Fruit fly (Drosophila melanogaster): ENCODE results near the gene Cftr.

Cftr gene

DNA sequence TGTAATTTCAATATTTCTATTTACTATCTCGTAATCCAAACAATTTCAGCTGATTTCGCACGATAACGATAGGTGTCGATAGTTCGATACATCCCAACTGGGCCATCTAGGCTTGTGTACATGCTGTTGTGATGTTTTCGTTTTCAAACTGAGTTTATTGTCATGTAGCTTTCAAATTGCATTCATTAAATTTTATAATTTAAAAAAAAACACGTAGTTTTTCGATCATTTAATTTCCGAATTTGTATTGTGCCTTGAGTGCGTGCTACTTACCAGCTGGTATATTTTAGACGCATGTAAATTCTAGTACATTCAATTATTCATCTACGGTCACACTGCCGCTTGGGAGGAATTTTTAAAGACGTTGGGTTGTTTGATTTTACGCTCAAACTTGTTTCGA, 13.4 kb downstream of the Cftr start, which contains the start of the genes CG13623 and ana1 (continued):
- TF ChIP-seq Max (GFP tag; optimal IDR thresholded peaks at IDR 0.05) (peak; percentile 32), yki (optimal IDR thresholded peaks at IDR 0.05) (no peak), sob (GFP tag; IDR thresholded peaks at IDR 0.05) (no peak), corto (GFP tag; optimal IDR thresholded peaks at IDR 0.05) (no peak), sim (GFP tag; IDR thresholded peaks at IDR 0.05) (no peak)

DNA sequence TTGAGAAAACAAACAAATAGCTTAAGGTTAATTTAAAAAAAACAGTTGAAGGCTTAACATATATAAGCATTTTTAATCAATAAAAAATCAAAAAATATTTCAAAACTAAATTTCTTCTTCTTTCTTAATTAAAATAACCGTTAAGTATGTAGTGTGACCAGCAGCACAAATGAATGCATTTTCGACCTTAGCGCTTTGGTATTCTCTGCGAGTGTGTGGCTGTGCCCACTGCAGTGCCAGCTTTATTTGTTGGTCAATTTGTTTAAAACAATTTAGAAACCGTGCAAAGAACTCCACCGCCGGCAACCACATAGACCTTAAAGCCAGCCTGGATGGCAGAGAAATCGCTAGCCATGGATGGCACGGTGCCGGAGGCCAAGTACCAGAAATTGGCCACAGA, 15.9 kb downstream of the Cftr start, which contains the start of gene CG6607:
TSS of gene CG6607 (plus strand) at position 203 of the 400 bp plus-strand sequence.
- TF ChIP-seq Sox102F (GFP tag; optimal IDR thresholded peaks at IDR 0.05) (no peak), Dp (GFP tag; optimal IDR thresholded peaks at IDR 0.05) (peak; percentile 59), CG1647 (GFP tag; optimal IDR thresholded peaks at IDR 0.05) (no peak), Mes4 (GFP tag; optimal IDR thresholded peaks at IDR 0.05) (no peak), tgo (GFP tag; IDR thresholded peaks at IDR 0.05) (no peak), aop (GFP tag; IDR thresholded peaks at IDR 0.05) (no peak), Myb (GFP tag; optimal IDR thresholded peaks at IDR 0.05) (peak; percentile 96), Neu2 (GFP tag; optimal IDR thresholded peaks at IDR 0.05; ENCODE audit: borderline replicate concordance) (no peak), E2f2 (GFP tag; IDR thresholded peaks at IDR 0.05) (peak; percentile 62), YL-1 (GFP tag; optimal IDR thresholded peaks at IDR 0.05) (peak; percentile 54), bbx (GFP tag; IDR thresholded peaks at IDR 0.05; ENCODE audit: partially characterized antibody) (peak; percentile 40; the same call in 1 of the 2 replicates), CG8281 (tag; optimal IDR thresholded peaks at IDR 0.05) (no peak), Opbp (GFP tag; IDR thresholded peaks at IDR 0.05; ENCODE audit: partially characterized antibody) (0 out of 3 replicates have a peak, but pooled peaks have one; percentile 13), CG18476 (GFP tag; optimal IDR thresholded peaks at IDR 0.05) (no peak), CG8924 (tag; optimal IDR thresholded peaks at IDR 0.05) (peak; percentile 66), repo (GFP tag; optimal IDR thresholded peaks at IDR 0.05) (no peak), stwl (tag; optimal IDR thresholded peaks at IDR 0.05) (peak; percentile 100), Dll (GFP tag; IDR thresholded peaks at IDR 0.05; ENCODE audit: partially characterized antibody) (peak; percentile 48; the same call in 2 of the 4 replicates), CG18011 (GFP tag; optimal IDR thresholded peaks at IDR 0.05) (no peak), pzg (GFP tag; optimal IDR thresholded peaks at IDR 0.05) (peak; percentile 66), esg (GFP tag; conservative IDR thresholded peaks at IDR 0.05) (no peak), CG15514 (GFP tag; optimal IDR thresholded peaks at IDR 0.05) (peak; percentile 27), knrl (GFP tag; IDR thresholded peaks at IDR 0.05; ENCODE audit: partially characterized antibody) (0 out of 3 replicates have a peak, but pooled peaks have one; percentile 23), Bgb (GFP tag; IDR thresholded peaks at IDR 0.05; ENCODE audit: partially characterized antibody) (peak; percentile 33; the same call in 1 of the 2 replicates), ewg (GFP tag; optimal IDR thresholded peaks at IDR 0.05) (no peak), GATAe (GFP tag; conservative IDR thresholded peaks at IDR 0.05) (no peak), CG16863 (GFP tag; optimal IDR thresholded peaks at IDR 0.05) (no peak), CG17385 (GFP tag; optimal IDR thresholded peaks at IDR 0.05) (peak; percentile 93), Lhr (GFP tag; optimal IDR thresholded peaks at IDR 0.05) (peak; percentile 34), chn (GFP tag; optimal IDR thresholded peaks at IDR 0.05) (no peak), ato (GFP tag; IDR thresholded peaks at IDR 0.05; ENCODE audit: partially characterized antibody) (peak; percentile 47; the same call in 1 of the 2 replicates), CG16813 (GFP tag; IDR thresholded peaks at IDR 0.05; ENCODE audit: partially characterized antibody) (peak; percentile 11; the same call in 1 of the 3 replicates), ash1 (GFP tag; optimal IDR thresholded peaks at IDR 0.05) (no peak), CG34224 (GFP tag; IDR thresholded peaks at IDR 0.05; ENCODE audit: partially characterized antibody) (peak; percentile 59), CG13287 (GFP tag; IDR thresholded peaks at IDR 0.05; ENCODE audit: partially characterized antibody) (peak; percentile 77), trem (tag; optimal IDR thresholded peaks at IDR 0.05) (peak; percentile 67), MESR4 (GFP tag; optimal IDR thresholded peaks at IDR 0.05) (peak; percentile 64), sens (GFP tag) (peak; percentile 53), CG6654 (GFP tag; optimal IDR thresholded peaks at IDR 0.05) (no peak), nerfin-1 (tag; optimal IDR thresholded peaks at IDR 0.05) (no peak), MBD-R2 (GFP tag; IDR thresholded peaks at IDR 0.05) (peak; percentile 69), CG8478 (optimal IDR thresholded peaks at IDR 0.05) (no peak), sna (GFP tag; IDR thresholded peaks at IDR 0.05; ENCODE audit: partially characterized antibody) (peak; percentile 38; the same call in 1 of the 2 replicates)
